Worm (Caenorhabditis elegans) whole organism, L4 larva: ENCODE measurements around the gene F41G3.19.

Source experiments
- D1046.2 ChIP-seq: fragments of 200-800 bp; sonication (Bioruptor generic); IDR thresholded peaks from 2 replicates; pipeline ENCODE4 v1.3.6; 2022; ENCODE audit warnings: missing genetic modification characterization, missing compliant biosample characterization
- F10B5.3 ChIP-seq: sonication (generic microtip); optimal IDR thresholded peaks from 2 replicates; lab custom pipeline; 2016; ENCODE audit warnings: mild to moderate bottlenecking, missing genetic modification characterization, missing compliant biosample characterization
- F37D6.2 ChIP-seq: sonication (generic microtip); optimal IDR thresholded peaks from 2 replicates; lab custom pipeline; 2016; ENCODE audit warnings: mild to moderate bottlenecking, missing genetic modification characterization, missing compliant biosample characterization
- T20F7.1 ChIP-seq: fragments of 200-800 bp; sonication (Bioruptor generic); optimal IDR thresholded peaks from 2 replicates; lab custom pipeline; 2018; ENCODE audit warnings: mild to moderate bottlenecking, missing genetic modification characterization, missing compliant biosample characterization
- T26A8.4 ChIP-seq: fragments of 200-800 bp; sonication (Bioruptor generic); IDR thresholded peaks from 2 replicates; pipeline ENCODE4 v1.3.6; 2022; ENCODE audit warnings: missing genetic modification characterization, missing compliant biosample characterization
- aha-1 ChIP-seq: fragments of 150-350 bp; peaks from one replicate; lab custom pipeline; 2014; ENCODE audit warnings: missing biosample characterization, missing genetic modification characterization
- aly-2 ChIP-seq: sonication (generic microtip); optimal IDR thresholded peaks from 2 replicates; lab custom pipeline; 2018; ENCODE audit warnings: missing biosample characterization, missing genetic modification characterization
- arid-1 ChIP-seq: fragments of 200-800 bp; sonication (Bioruptor generic); conservative IDR thresholded peaks from 2 replicates; pipeline ENCODE4 v1.3.6; 2022; ENCODE audit warnings: missing genetic modification reagents, missing genetic modification characterization, missing compliant biosample characterization
- ceh-20 ChIP-seq: fragments of 200-800 bp; sonication (Bioruptor generic); IDR thresholded peaks from 2 replicates; pipeline ENCODE4 v1.3.6; 2022; ENCODE audit warnings: missing genetic modification reagents, missing genetic modification characterization, missing compliant biosample characterization
- ceh-28 ChIP-seq: fragments of 150-350 bp; optimal IDR thresholded peaks from 2 replicates; lab custom pipeline; 2014; ENCODE audit warnings: missing biosample characterization, missing genetic modification reagents, missing genetic modification characterization
- ctbp-1 ChIP-seq: fragments of 200-800 bp; sonication (Bioruptor generic); IDR thresholded peaks from 2 replicates; pipeline ENCODE4 v1.3.6; 2022; ENCODE audit warnings: missing genetic modification reagents, missing genetic modification characterization, missing compliant biosample characterization
- daf-16 ChIP-seq, 3 experiments: sonication (generic microtip); optimal IDR thresholded peaks; 2 replicates each; lab custom pipeline; 2016 to 2017; ENCODE audit warnings: missing genetic modification characterization in 3 of 3, missing genetic modification reagents in 3 of 3, mild to moderate bottlenecking in 2 of 3, missing compliant biosample characterization in 2 of 3, missing biosample characterization in 1 of 3, moderate library complexity in 1 of 3
- dmd-6 ChIP-seq: fragments of 200-800 bp; sonication (Bioruptor generic); IDR thresholded peaks from 2 replicates; pipeline ENCODE4 v1.3.6; 2022; ENCODE audit warnings: missing genetic modification reagents, missing genetic modification characterization, missing compliant biosample characterization
- dmd-9 ChIP-seq: fragments of 200-800 bp; sonication (Bioruptor generic); IDR thresholded peaks from 2 replicates; pipeline ENCODE4 v1.3.6; 2022; ENCODE audit warnings: missing genetic modification reagents, missing genetic modification characterization, missing compliant biosample characterization
- dpl-1 ChIP-seq: fragments of 150-350 bp; optimal IDR thresholded peaks from 2 replicates; lab custom pipeline; 2014; ENCODE audit warnings: missing biosample characterization, missing genetic modification reagents, missing genetic modification characterization
- dve-1 ChIP-seq: sonication (generic microtip); optimal IDR thresholded peaks from 2 replicates; lab custom pipeline; 2017; ENCODE audit warnings: antibody characterized with exemption, mild to moderate bottlenecking, missing genetic modification characterization, missing compliant biosample characterization; ENCODE audit not compliant: insufficient read depth
- egl-43 ChIP-seq: fragments of 200-800 bp; sonication (Bioruptor generic); IDR thresholded peaks from 2 replicates; pipeline ENCODE4 v1.3.6; 2022; ENCODE audit warnings: missing genetic modification reagents, missing genetic modification characterization, missing compliant biosample characterization
- fos-1 ChIP-seq: fragments of 150-350 bp; optimal IDR thresholded peaks from 2 replicates; lab custom pipeline; 2014; ENCODE audit warnings: missing biosample characterization, missing genetic modification characterization
- hif-1 ChIP-seq, 2 experiments: sonication (generic microtip); optimal IDR thresholded peaks; 2 replicates each; lab custom pipeline; 2016 to 2017; ENCODE audit warnings: missing compliant biosample characterization in 2 of 2, missing genetic modification characterization in 2 of 2, missing genetic modification reagents in 2 of 2, missing genotype in 2 of 2, mild to moderate bottlenecking in 1 of 2
- hlh-11 ChIP-seq: fragments of 200-800 bp; sonication (Bioruptor generic); optimal IDR thresholded peaks from 2 replicates; lab custom pipeline; 2018; ENCODE audit warnings: mild to moderate bottlenecking, missing genetic modification characterization, missing compliant biosample characterization
- hlh-30 ChIP-seq: sonication (generic microtip); optimal IDR thresholded peaks from 2 replicates; lab custom pipeline; 2017; ENCODE audit warnings: antibody characterized with exemption, mild to moderate bottlenecking, missing genetic modification characterization, missing compliant biosample characterization; ENCODE audit not compliant: insufficient read depth
- hmg-1.1 ChIP-seq: fragments of 200-800 bp; sonication (Bioruptor generic); IDR thresholded peaks from 2 replicates; pipeline ENCODE4 v1.3.6; 2022; ENCODE audit warnings: missing genetic modification reagents, missing genetic modification characterization, missing compliant biosample characterization
- lin-13 ChIP-seq: fragments of 150-350 bp; optimal IDR thresholded peaks from 2 replicates; lab custom pipeline; 2014; ENCODE audit warnings: missing biosample characterization, missing genetic modification reagents, missing genetic modification characterization
- lin-38 ChIP-seq: fragments of 200-800 bp; sonication (Bioruptor generic); IDR thresholded peaks from 2 replicates; pipeline ENCODE4 v1.3.6; 2022; ENCODE audit warnings: missing genetic modification reagents, missing genetic modification characterization, missing compliant biosample characterization
- lin-39 ChIP-seq: fragments of 150-350 bp; optimal IDR thresholded peaks from 2 replicates; lab custom pipeline; 2014; ENCODE audit warnings: missing biosample characterization, missing genetic modification reagents, missing genetic modification characterization
- lsy-2 ChIP-seq, 2 experiments: fragments of 150-350 bp in 1 of 2; sonication (generic microtip) in 1 of 2; optimal IDR thresholded peaks; 2 replicates each; lab custom pipeline; 2014 to 2017; ENCODE audit warnings: missing biosample characterization in 2 of 2, missing genetic modification characterization in 2 of 2
- madf-5 ChIP-seq, 2 experiments: fragments of 200-800 bp; sonication (Bioruptor generic); IDR thresholded peaks; 2 replicates each; pipeline ENCODE4 v1.3.6; 2022; ENCODE audit warnings: missing compliant biosample characterization in 2 of 2, missing genetic modification characterization in 2 of 2
- madf-9 ChIP-seq: fragments of 200-800 bp; sonication (Bioruptor generic); conservative IDR thresholded peaks from 2 replicates; pipeline ENCODE4 v1.3.6; 2022; ENCODE audit warnings: missing genetic modification reagents, missing genetic modification characterization, missing compliant biosample characterization
- mdt-29 ChIP-seq: fragments of 200-800 bp; sonication (Bioruptor generic); IDR thresholded peaks from 2 replicates; pipeline ENCODE4 v1.3.6; 2022; ENCODE audit warnings: missing genetic modification reagents, missing genetic modification characterization, missing compliant biosample characterization
- mep-1 ChIP-seq: fragments of 150-350 bp; sonication (generic microtip); optimal IDR thresholded peaks from 3 replicates; lab custom pipeline; 2014; ENCODE audit warnings: missing biosample characterization, missing genetic modification characterization
- mes-2 ChIP-seq: sonication (generic microtip); optimal IDR thresholded peaks from 2 replicates; lab custom pipeline; 2016; ENCODE audit warnings: missing genotype, mild to moderate bottlenecking, missing genetic modification characterization, missing compliant biosample characterization; ENCODE audit not compliant: poor library complexity, severe bottlenecking
- mxl-3 ChIP-seq: fragments of 200-800 bp; sonication (Bioruptor generic); optimal IDR thresholded peaks from 2 replicates; lab custom pipeline; 2018; ENCODE audit warnings: mild to moderate bottlenecking, missing genetic modification characterization, missing compliant biosample characterization
- nhr-11 ChIP-seq: fragments of 150-350 bp; optimal IDR thresholded peaks from 2 replicates; lab custom pipeline; 2014; ENCODE audit warnings: missing biosample characterization, missing genetic modification characterization
- nhr-111 ChIP-seq: fragments of 200-800 bp; sonication (Bioruptor generic); optimal IDR thresholded peaks from 2 replicates; lab custom pipeline; 2018; ENCODE audit warnings: mild to moderate bottlenecking, missing genetic modification characterization, missing compliant biosample characterization
- nhr-25 ChIP-seq: sonication (generic microtip); optimal IDR thresholded peaks from 2 replicates; lab custom pipeline; 2017; ENCODE audit warnings: missing genetic modification characterization, mild to moderate bottlenecking, missing compliant biosample characterization, antibody characterized with exemption, moderate library complexity, borderline replicate concordance; ENCODE audit not compliant: insufficient read depth
- nhr-28 ChIP-seq: fragments of 150-350 bp; optimal IDR thresholded peaks from 2 replicates; lab custom pipeline; 2014; ENCODE audit warnings: missing biosample characterization, missing genetic modification characterization
- nhr-48 ChIP-seq: sonication (generic microtip); optimal IDR thresholded peaks from 2 replicates; lab custom pipeline; 2016; ENCODE audit warnings: mild to moderate bottlenecking, missing genetic modification characterization, missing compliant biosample characterization
- nhr-6 ChIP-seq: fragments of 150-350 bp; optimal IDR thresholded peaks from 2 replicates; lab custom pipeline; 2014; ENCODE audit warnings: missing biosample characterization, missing genetic modification characterization
- pha-4 ChIP-seq, 2 experiments: fragments of 150-350 bp in 1 of 2; fragments of 200-800 bp in 1 of 2; sonication (Bioruptor generic) in 1 of 2; IDR thresholded peaks in 1 of 2; optimal IDR thresholded peaks in 1 of 2; 2 replicates each; pipeline versions ENCODE4 v1.3.6 to Lab custom; 2014 to 2022; ENCODE audit warnings: missing genetic modification characterization in 2 of 2, missing genetic modification reagents in 2 of 2, missing biosample characterization in 1 of 2, missing compliant biosample characterization in 1 of 2
- rbr-2 ChIP-seq: sonication (generic microtip); optimal IDR thresholded peaks from 2 replicates; lab custom pipeline; 2016; ENCODE audit warnings: missing genotype, missing genetic modification characterization, missing compliant biosample characterization
- skn-1 ChIP-seq: fragments of 150-350 bp; optimal IDR thresholded peaks from 2 replicates; lab custom pipeline; 2014; ENCODE audit warnings: missing biosample characterization, missing genetic modification characterization
- spr-3 ChIP-seq: fragments of 200-800 bp; sonication (Bioruptor generic); optimal IDR thresholded peaks from 2 replicates; lab custom pipeline; 2018; ENCODE audit warnings: mild to moderate bottlenecking, missing genetic modification characterization, missing compliant biosample characterization
- tra-1 ChIP-seq: fragments of 200-800 bp; sonication (Bioruptor generic); IDR thresholded peaks from 2 replicates; pipeline ENCODE4 v1.3.6; 2022; ENCODE audit warnings: missing genetic modification reagents, missing genetic modification characterization, missing compliant biosample characterization
- vab-7 ChIP-seq: fragments of 200-800 bp; sonication (Bioruptor generic); IDR thresholded peaks from 2 replicates; pipeline ENCODE4 v1.3.6; 2022; ENCODE audit warnings: missing genetic modification reagents, missing genetic modification characterization, missing compliant biosample characterization
- zag-1 ChIP-seq: fragments of 150-350 bp; optimal IDR thresholded peaks from 2 replicates; lab custom pipeline; 2014; ENCODE audit warnings: missing biosample characterization, missing genetic modification characterization
- zip-2 ChIP-seq: fragments of 150-350 bp; optimal IDR thresholded peaks from 2 replicates; lab custom pipeline; 2014; ENCODE audit warnings: missing biosample characterization, missing genetic modification characterization

F41G3.19 gene

ce11 chrII:6782738-6783163 is 30.8 kb upstream of the F41G3.19 start:
- no peak for TF ChIP-seq nhr-111 (GFP tag; lab: Kevin White, UChicago)
- TF ChIP-seq nhr-28 (tag; lab: Kevin White, UChicago): peak; percentile 80
- no peak for TF ChIP-seq nhr-48 (tag; lab: Kevin White, UChicago)
- TF ChIP-seq lsy-2 (tag; optimal IDR thresholded peaks at IDR 0.05; lab: Kevin White, UChicago): peak; percentile 25 to 80
- TF ChIP-seq dmd-6 (GFP tag; lab: Robert Waterston, UW): peak; percentile 44
- no peak for TF ChIP-seq pha-4 (GFP tag; IDR thresholded peaks at IDR 0.05; lab: Robert Waterston, UW)
- peak; percentile 50 for TF ChIP-seq pha-4 (tag; optimal IDR thresholded peaks at IDR 0.05; lab: Kevin White, UChicago)
- peak; percentile 49 for TF ChIP-seq T20F7.1 (GFP tag; lab: Kevin White, UChicago)
- 0 out of 2 replicates have a peak, but pooled peaks have one; percentile 33 for TF ChIP-seq tra-1
- peak; percentile 77 for TF ChIP-seq ceh-20 (GFP tag; lab: Robert Waterston, UW)
- TF ChIP-seq lin-13 (GFP tag; lab: Kevin White, UChicago): peak; percentile 40
- TF ChIP-seq D1046.2 (GFP tag; lab: Robert Waterston, UW): peak; percentile 77; the same call in 1 of the 2 replicates
- peak; percentile 47 for TF ChIP-seq mes-2 (tag; lab: Kevin White, UChicago)
- TF ChIP-seq F37D6.2 (tag; lab: Kevin White, UChicago): peak; percentile 29
- TF ChIP-seq egl-43 (GFP tag; lab: Robert Waterston, UW): peak; percentile 58; the same call in 1 of the 2 replicates
- TF ChIP-seq zag-1: no peak
- peak; percentile 70 for TF ChIP-seq nhr-11 (tag; lab: Kevin White, UChicago)
- TF ChIP-seq ceh-28 (tag; lab: Kevin White, UChicago): peak; percentile 34
- peak; percentile 17 for TF ChIP-seq nhr-25 (tag; lab: Kevin White, UChicago)
- TF ChIP-seq T26A8.4 (GFP tag; lab: Robert Waterston, UW): 0 out of 2 replicates have a peak, but pooled peaks have one; percentile 50
- peak; percentile 52 for TF ChIP-seq rbr-2
- 0 out of 2 replicates have a peak, but pooled peaks have one; percentile 23 for TF ChIP-seq madf-9
- no peak for TF ChIP-seq fos-1 (tag; lab: Kevin White, UChicago)
- TF ChIP-seq vab-7 (GFP tag; lab: Robert Waterston, UW): no peak
- peak; percentile 75 for TF ChIP-seq mxl-3 (GFP tag; lab: Kevin White, UChicago)
- TF ChIP-seq ctbp-1 (GFP tag; lab: Robert Waterston, UW): peak; percentile 69
- TF ChIP-seq dmd-9 (GFP tag; lab: Robert Waterston, UW): no peak
- TF ChIP-seq spr-3 (GFP tag; lab: Kevin White, UChicago): no peak
- TF ChIP-seq hmg-1.1: peak; percentile 68
- TF ChIP-seq aha-1: peak; percentile 90
- TF ChIP-seq skn-1: no peak
- TF ChIP-seq lin-39: no peak
- peak; percentile 55 for TF ChIP-seq dpl-1 (GFP tag; lab: Kevin White, UChicago)
- TF ChIP-seq arid-1 (GFP tag; lab: Robert Waterston, UW): 0 out of 2 replicates have a peak, but pooled peaks have one; percentile 40
- TF ChIP-seq hlh-11: peak; percentile 69
- peak; percentile 56 for TF ChIP-seq lin-38
- TF ChIP-seq hif-1 (tag; optimal IDR thresholded peaks at IDR 0.05; lab: Kevin White, UChicago): peak in 1 of 2 experiments; percentile 61
- no peak for TF ChIP-seq madf-5 (GFP tag; IDR thresholded peaks at IDR 0.05; lab: Robert Waterston, UW)
- no peak for TF ChIP-seq mdt-29 (GFP tag; lab: Robert Waterston, UW)
- TF ChIP-seq zip-2 (tag; lab: Kevin White, UChicago): no peak
- TF ChIP-seq dve-1: peak; percentile 27
- no peak for TF ChIP-seq F10B5.3 (tag; lab: Kevin White, UChicago)
- peak; percentile 95 for TF ChIP-seq hlh-30 (tag; lab: Kevin White, UChicago)
- no peak for TF ChIP-seq aly-2 (tag; lab: Kevin White, UChicago)
- peak; percentile 68 for TF ChIP-seq mep-1 (tag; lab: Kevin White, UChicago)
- TF ChIP-seq daf-16 (GFP tag; optimal IDR thresholded peaks at IDR 0.05; lab: Kevin White, UChicago): peak in 1 of 2 experiments; percentile 57
- TF ChIP-seq daf-16 (tag; optimal IDR thresholded peaks at IDR 0.05; lab: Kevin White, UChicago): peak; percentile 20
- no peak for TF ChIP-seq nhr-6 (tag; lab: Kevin White, UChicago)
